Worm (Caenorhabditis elegans): ENCODE results near the gene Y32B12B.4.

Y32B12B.4 gene

DNA sequence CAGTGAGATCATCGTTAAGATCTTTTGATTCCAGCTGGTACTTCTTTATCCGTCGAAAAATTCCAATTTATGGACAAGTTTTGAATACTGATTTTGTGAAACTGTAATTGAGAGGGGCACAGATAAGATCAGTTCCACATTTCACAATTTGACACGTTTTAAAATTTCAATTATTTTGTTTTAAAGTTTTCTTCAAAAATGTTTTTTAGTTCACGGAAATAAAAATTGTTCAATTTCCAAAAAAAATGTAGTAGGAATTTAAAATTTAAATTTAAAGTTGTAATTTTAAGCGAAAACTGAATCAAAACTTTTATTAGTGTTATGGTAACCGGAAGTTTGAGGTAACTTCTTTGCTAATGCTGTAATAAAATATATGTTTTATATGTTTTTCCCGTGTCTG lies 35.5 kb upstream of the Y32B12B.4 start, which contains the start of gene F36D3.4:
F36D3.4 (minus strand) TSS at position 101 of the 400 bp plus-strand sequence.
- TF ChIP-seq lin-26 (GFP tag; IDR thresholded peaks at IDR 0.05) = no peak
- TF ChIP-seq ceh-79 (tag; optimal IDR thresholded peaks at IDR 0.05) = no peak
- no peak for TF ChIP-seq athp-1 (tag; optimal IDR thresholded peaks at IDR 0.05)
- no peak for TF ChIP-seq ceh-91 (GFP tag; IDR thresholded peaks at IDR 0.05)

- TF ChIP-seq C17E4.6 (GFP tag; IDR thresholded peaks at IDR 0.05) = no peak
- no peak for TF ChIP-seq Y53F4B.3 (GFP tag; IDR thresholded peaks at IDR 0.05)
- TF ChIP-seq aptf-2 (GFP tag; conservative IDR thresholded peaks at IDR 0.05) = no peak
- TF ChIP-seq attf-6 (GFP tag; IDR thresholded peaks at IDR 0.05) = no peak
- no peak for TF ChIP-seq nhr-179 (tag; optimal IDR thresholded peaks at IDR 0.05)
- TF ChIP-seq ceh-27 (GFP tag; optimal IDR thresholded peaks at IDR 0.05) = no peak
- TF ChIP-seq ztf-28 (GFP tag; IDR thresholded peaks at IDR 0.05) = no peak
- TF ChIP-seq madf-10 (tag; optimal IDR thresholded peaks at IDR 0.05) = no peak
- no peak for TF ChIP-seq ztf-3 (GFP tag; optimal IDR thresholded peaks at IDR 0.05)
- TF ChIP-seq lin-26 (GFP tag; IDR thresholded peaks at IDR 0.05) = no peak
- no peak for TF ChIP-seq let-526 (GFP tag; IDR thresholded peaks at IDR 0.05)
- no peak for TF ChIP-seq lag-1 (GFP tag; IDR thresholded peaks at IDR 0.05)
- TF ChIP-seq sdz-38 (tag; optimal IDR thresholded peaks at IDR 0.05) = no peak
- TF ChIP-seq repo-1 (tag; optimal IDR thresholded peaks at IDR 0.05) = no peak
- TF ChIP-seq athp-1 (tag; optimal IDR thresholded peaks at IDR 0.05) = no peak
- TF ChIP-seq F57A8.1 (GFP tag; optimal IDR thresholded peaks at IDR 0.05) = no peak
- TF ChIP-seq ets-4 (GFP tag; optimal IDR thresholded peaks at IDR 0.05) = no peak
Observed at ce11 chrV:16522242-16522641, 30.9 kb upstream of the Y32B12B.4 start, which contains the start of gene srw-34. Gene srw-34, minus strand, starts transcription at chrV:16522342.

DNA sequence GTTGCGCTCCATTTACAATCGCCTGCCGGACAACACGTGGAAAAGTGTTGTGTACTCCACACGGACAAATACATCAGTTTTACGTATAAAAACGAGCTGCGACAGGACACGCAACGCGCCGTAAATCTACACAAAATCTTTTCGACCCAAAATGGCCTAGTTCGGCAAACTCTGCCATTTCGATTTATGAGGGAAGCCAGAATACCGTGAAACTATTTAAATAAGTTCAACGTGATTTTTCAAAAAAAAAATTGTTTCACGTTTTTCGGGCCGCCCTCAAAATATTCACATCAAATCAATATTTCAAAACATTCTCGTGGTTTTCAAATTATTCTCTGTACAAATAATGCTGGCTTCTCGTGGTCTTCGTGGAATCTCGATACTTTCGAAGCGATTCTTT lies 26.3 kb upstream of the Y32B12B.4 start, which contains the start of gene F36D3.8:
F36D3.8 (plus strand) TSS at position 301 of the 400 bp plus-strand sequence.
- no peak for TF ChIP-seq mxl-1 (tag; optimal IDR thresholded peaks at IDR 0.05)
- TF ChIP-seq tlf-1 (GFP tag; optimal IDR thresholded peaks at IDR 0.05) = no peak
- no peak for TF ChIP-seq lin-35 (GFP tag; optimal IDR thresholded peaks at IDR 0.05)
- no peak for TF ChIP-seq madf-10 (tag; optimal IDR thresholded peaks at IDR 0.05)
- no peak for TF ChIP-seq nhr-120 (GFP tag; IDR thresholded peaks at IDR 0.05)
- no peak for TF ChIP-seq ceh-91 (GFP tag; IDR thresholded peaks at IDR 0.05)
- TF ChIP-seq ceh-100 (GFP tag; IDR thresholded peaks at IDR 0.05) = no peak
- TF ChIP-seq nfya-1 (tag; optimal IDR thresholded peaks at IDR 0.05; ENCODE audit: borderline replicate concordance, insufficient read depth) = no peak
- no peak for TF ChIP-seq lir-1 (GFP tag; conservative IDR thresholded peaks at IDR 0.05)
- TF ChIP-seq rcor-1 (GFP tag; IDR thresholded peaks at IDR 0.05) = no peak
- TF ChIP-seq F52B5.7 (tag; optimal IDR thresholded peaks at IDR 0.05) = no peak
- TF ChIP-seq F57C9.4 (tag; optimal IDR thresholded peaks at IDR 0.05) = no peak
- no peak for TF ChIP-seq attf-5 (GFP tag; optimal IDR thresholded peaks at IDR 0.05)
- no peak for TF ChIP-seq tbp1 (GFP tag; optimal IDR thresholded peaks at IDR 0.05)
- TF ChIP-seq F55B11.4 (tag; optimal IDR thresholded peaks at IDR 0.05; ENCODE audit: borderline replicate concordance, insufficient read depth) = no peak
- no peak for TF ChIP-seq Y95B8A.8 (GFP tag; IDR thresholded peaks at IDR 0.05)

- no peak for TF ChIP-seq ceh-40 (GFP tag; IDR thresholded peaks at IDR 0.05)
- no peak for TF ChIP-seq hrde-1 (tag; optimal IDR thresholded peaks at IDR 0.05; ENCODE audit: borderline replicate concordance)
- TF ChIP-seq him-1 (tag; optimal IDR thresholded peaks at IDR 0.05) = no peak
- no peak for TF ChIP-seq nhr-179 (tag; optimal IDR thresholded peaks at IDR 0.05)
- no peak for TF ChIP-seq zfh-2 (GFP tag; conservative IDR thresholded peaks at IDR 0.05)
- TF ChIP-seq madf-3 (GFP tag; IDR thresholded peaks at IDR 0.05) = no peak
- no peak for TF ChIP-seq unc-62 (GFP tag; optimal IDR thresholded peaks at IDR 0.05)
- TF ChIP-seq K11D2.4 (GFP tag; IDR thresholded peaks at IDR 0.05) = no peak
- no peak for TF ChIP-seq ztf-6 (GFP tag; IDR thresholded peaks at IDR 0.05)
- TF ChIP-seq Y56A3A.18 (GFP tag; IDR thresholded peaks at IDR 0.05) = no peak
- no peak for TF ChIP-seq attf-5 (GFP tag; optimal IDR thresholded peaks at IDR 0.05)
- TF ChIP-seq ceh-91 (GFP tag; IDR thresholded peaks at IDR 0.05) = no peak
- no peak for TF ChIP-seq B0261.1 (tag; optimal IDR thresholded peaks at IDR 0.05)
- no peak for TF ChIP-seq mel-28 (tag; optimal IDR thresholded peaks at IDR 0.05; ENCODE audit: borderline replicate concordance)
- TF ChIP-seq ceh-58 (GFP tag; IDR thresholded peaks at IDR 0.05) = no peak
- TF ChIP-seq K12H6.12 (tag; optimal IDR thresholded peaks at IDR 0.05) = no peak
Observed at ce11 chrV:16527796-16528195, 25.3 kb upstream of the Y32B12B.4 start, which contains the start of gene F36D3.16. Gene F36D3.16, plus strand, starts transcription at chrV:16528096.

Measured in whole organism, young adult.